Worm (Caenorhabditis elegans): Measurements from ENCODE around the gene yif-1.

yif-1 gene

DNA sequence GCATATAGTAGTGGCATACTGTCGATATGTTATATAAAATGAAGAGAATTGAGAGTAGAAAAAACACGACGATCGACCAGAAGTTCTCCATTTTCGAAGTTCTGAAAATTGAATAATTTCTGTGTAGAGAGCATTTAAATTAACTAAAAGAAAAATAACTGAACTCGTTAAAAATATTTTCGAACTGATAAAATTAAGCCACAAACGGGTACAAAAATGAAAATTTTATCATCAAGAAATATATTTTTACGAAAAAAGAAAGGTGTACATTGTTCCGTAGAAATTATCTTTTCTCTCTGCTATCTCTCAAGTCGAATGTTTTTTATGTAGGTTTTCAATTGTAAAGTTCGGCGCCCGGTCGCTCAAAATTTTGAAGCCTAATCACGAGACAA, 23.7 kb downstream of the yif-1 start, which contains the start of gene acl-2:
Gene acl-2, minus strand, starts transcription at position 101 of the 392 bp plus-strand sequence.
- peak; percentile 38 for TF ChIP-seq blmp-1 (tag; optimal IDR thresholded peaks at IDR 0.05)
- TF ChIP-seq Y116A8C.19 (tag; optimal IDR thresholded peaks at IDR 0.05; ENCODE audit: borderline replicate concordance), result no peak
- no peak for TF ChIP-seq mep-1 (tag; optimal IDR thresholded peaks at IDR 0.05)
- peak in 1 of 6 experiments; percentile 12 for TF ChIP-seq elt-3 (tag; optimal IDR thresholded peaks at IDR 0.05)

DNA sequence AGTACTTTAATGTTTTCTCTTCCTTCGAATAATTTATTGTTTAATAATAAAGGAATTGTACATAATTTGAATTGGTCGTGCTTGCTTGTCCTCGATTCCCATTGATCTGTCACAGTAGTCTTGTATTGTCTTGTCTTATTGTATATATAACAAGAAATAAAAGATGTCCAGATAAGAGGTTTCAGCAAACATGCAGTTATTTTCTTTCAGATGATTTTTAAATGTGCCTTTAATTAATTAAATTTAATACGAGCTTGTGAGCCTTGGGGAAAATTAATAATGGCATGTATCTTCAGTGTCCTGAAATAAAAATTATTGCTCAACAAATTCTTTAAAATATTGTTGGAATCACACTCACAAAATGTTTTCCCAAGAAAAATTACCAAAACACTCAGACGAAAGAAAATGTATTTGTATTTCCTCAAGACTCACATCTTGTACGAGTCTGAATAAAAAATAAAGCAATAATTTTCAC, 31.6 kb downstream of the yif-1 start:
- TF ChIP-seq dpl-1 (GFP tag; optimal IDR thresholded peaks at IDR 0.05) (no peak), egl-13 (tag; optimal IDR thresholded peaks at IDR 0.05) (no peak), ceh-90 (tag; optimal IDR thresholded peaks at IDR 0.05) (no peak), nhr-85 (tag) (no peak), elt-3 (tag; optimal IDR thresholded peaks at IDR 0.05) (no peak), lin-39 (tag; optimal IDR thresholded peaks at IDR 0.05) (no peak), dsc-1 (tag; optimal IDR thresholded peaks at IDR 0.05) (no peak), hlh-4 (tag; optimal IDR thresholded peaks at IDR 0.05) (no peak), hpl-2 (GFP tag; optimal IDR thresholded peaks at IDR 0.05) (no peak), ama-1 (optimal IDR thresholded peaks at IDR 0.05) (no peak), elt-2 (tag; optimal IDR thresholded peaks at IDR 0.05) (no peak), efl-1 (optimal IDR thresholded peaks at IDR 0.05) (no peak), efl-1 (GFP tag; optimal IDR thresholded peaks at IDR 0.05 in 1 of 2) (no peak), nhr-90 (tag; optimal IDR thresholded peaks at IDR 0.05; ENCODE audit: poor library complexity) (no peak), ceh-8 (GFP tag; optimal IDR thresholded peaks at IDR 0.05) (no peak), lin-35 (GFP tag; optimal IDR thresholded peaks at IDR 0.05) (no peak), unc-98 (GFP tag; IDR thresholded peaks at IDR 0.05) (no peak), nhr-11 (tag; optimal IDR thresholded peaks at IDR 0.05) (no peak), efl-3 (GFP tag; optimal IDR thresholded peaks at IDR 0.05) (no peak)

DNA sequence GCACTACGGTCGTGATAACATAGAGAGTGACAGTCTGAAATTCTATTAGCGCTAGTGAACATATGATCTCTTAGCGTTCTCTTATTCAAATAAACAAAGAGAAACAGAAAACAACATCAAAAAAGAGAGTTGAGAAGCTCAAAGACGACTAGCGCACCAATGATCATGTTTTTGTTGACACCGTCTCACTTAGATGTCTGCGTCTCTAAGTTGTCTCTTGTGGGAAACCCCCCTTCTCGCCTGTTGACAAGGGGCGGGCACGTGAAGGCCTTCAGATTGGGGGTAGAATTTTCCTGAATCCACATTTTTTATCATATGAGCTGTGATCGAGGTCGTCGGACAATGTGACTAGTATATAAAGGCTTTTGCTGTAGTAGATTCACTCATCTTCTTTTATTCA, 34.8 kb downstream of the yif-1 start:
- TF ChIP-seq lin-14 (GFP tag; optimal IDR thresholded peaks at IDR 0.05) (peak; percentile 74), aly-2 (tag; optimal IDR thresholded peaks at IDR 0.05) (no peak), ceh-88 (GFP tag; IDR thresholded peaks at IDR 0.05) (no peak), lsy-2 (tag; optimal IDR thresholded peaks at IDR 0.05) (peak in 1 of 2 experiments; percentile 28), nhr-28 (tag; optimal IDR thresholded peaks at IDR 0.05) (no peak), C34B4.2 (tag; optimal IDR thresholded peaks at IDR 0.05) (no peak), nhr-85 (tag) (peak; percentile 67), snu-23 (GFP tag; optimal IDR thresholded peaks at IDR 0.05) (peak; percentile 38), lin-39 (tag; optimal IDR thresholded peaks at IDR 0.05) (no peak), tlp-1 (tag; optimal IDR thresholded peaks at IDR 0.05) (no peak), sptf-1 (tag; optimal IDR thresholded peaks at IDR 0.05) (no peak), dpl-1 (GFP tag; optimal IDR thresholded peaks at IDR 0.05) (peak in 1 of 3 experiments; percentile 7), ces-1 (GFP tag; optimal IDR thresholded peaks at IDR 0.05) (no peak), nhr-84 (tag; optimal IDR thresholded peaks at IDR 0.05) (no peak), nhr-12 (tag; optimal IDR thresholded peaks at IDR 0.05) (no peak), nhr-71 (tag; optimal IDR thresholded peaks at IDR 0.05) (peak; percentile 43), unc-86 (tag; optimal IDR thresholded peaks at IDR 0.05) (no peak), Y116A8C.19 (tag; optimal IDR thresholded peaks at IDR 0.05; ENCODE audit: borderline replicate concordance) (no peak), alr-1 (tag; optimal IDR thresholded peaks at IDR 0.05; ENCODE audit: borderline replicate concordance) (no peak), lin-35 (GFP tag; optimal IDR thresholded peaks at IDR 0.05) (peak in 1 of 2 experiments; percentile 5), efl-3 (GFP tag; optimal IDR thresholded peaks at IDR 0.05) (no peak), mab-9 (GFP tag; IDR thresholded peaks at IDR 0.05) (no peak), xbp-1 (tag; optimal IDR thresholded peaks at IDR 0.05) (no peak), efl-1 (optimal IDR thresholded peaks at IDR 0.05) (no peak), efl-1 (GFP tag; optimal IDR thresholded peaks at IDR 0.05 in 1 of 2) (no peak), C04F5.9 (tag; optimal IDR thresholded peaks at IDR 0.05) (no peak), irx-1 (tag; optimal IDR thresholded peaks at IDR 0.05) (no peak), egl-13 (tag; optimal IDR thresholded peaks at IDR 0.05) (no peak), pag-3 (tag; optimal IDR thresholded peaks at IDR 0.05; ENCODE audit: borderline replicate concordance, insufficient read depth) (no peak), fkh-8 (tag; optimal IDR thresholded peaks at IDR 0.05) (peak; percentile 52), nhr-76 (tag; optimal IDR thresholded peaks at IDR 0.05) (no peak), nhr-77 (tag; optimal IDR thresholded peaks at IDR 0.05) (no peak), F16B12.6 (tag; optimal IDR thresholded peaks at IDR 0.05) (no peak), hlh-4 (tag; optimal IDR thresholded peaks at IDR 0.05) (no peak), C16A3.4 (tag; optimal IDR thresholded peaks at IDR 0.05) (no peak), mdl-1 (tag; optimal IDR thresholded peaks at IDR 0.05) (peak in 1 of 2 experiments; percentile 25), hlh-17 (GFP tag; optimal IDR thresholded peaks at IDR 0.05; ENCODE audit: borderline replicate concordance) (no peak)

Data from whole organism, L1 larva.